Fruit fly (Drosophila melanogaster) whole organism, embryonic: ENCODE results near the gene CG8112.

Source experiments
- Aef1 ChIP-seq: fragments of 200-800 bp; sonication (Bioruptor generic); IDR thresholded peaks from 3 replicates; pipeline ENCODE4 v1.3.6; 2022; ENCODE audit warnings: missing biosample characterization, missing genetic modification characterization
- CG10462 ChIP-seq: fragments of 200-800 bp; sonication (Bioruptor generic); optimal IDR thresholded peaks from 2 replicates; lab custom pipeline; 2016; ENCODE audit warnings: missing biosample characterization, missing genetic modification characterization
- CG10959 ChIP-seq: fragments of 200-800 bp; sonication (Bioruptor generic); IDR thresholded peaks from 2 replicates; pipeline ENCODE4 v1.3.6; 2022; ENCODE audit warnings: missing biosample characterization, missing genetic modification characterization
- CG11085 ChIP-seq: fragments of 200-800 bp; sonication (Bioruptor generic); IDR thresholded peaks from 2 replicates; pipeline ENCODE4 v1.3.6; 2022; ENCODE audit warnings: missing biosample characterization, missing genetic modification characterization
- CG11247 ChIP-seq: fragments of 200-800 bp; sonication (Bioruptor generic); IDR thresholded peaks from 2 replicates; pipeline ENCODE4 v1.3.6; 2022; ENCODE audit warnings: missing biosample characterization, missing genetic modification characterization
- CG13624 ChIP-seq: fragments of 200-800 bp; sonication (Bioruptor generic); optimal IDR thresholded peaks from 2 replicates; lab custom pipeline; 2016; ENCODE audit warnings: missing biosample characterization, missing genetic modification characterization
- CG14710 ChIP-seq: fragments of 200-800 bp; sonication (Bioruptor generic); optimal IDR thresholded peaks from 3 replicates; lab custom pipeline; 2019; ENCODE audit warnings: missing biosample characterization, mild to moderate bottlenecking, missing genetic modification characterization, moderate library complexity
- CG16863 ChIP-seq: fragments of 200-800 bp; sonication (Bioruptor generic); optimal IDR thresholded peaks from 3 replicates; lab custom pipeline; 2016; ENCODE audit warnings: missing biosample characterization, missing genetic modification characterization
- CG17612 ChIP-seq: fragments of 200-800 bp; sonication (Bioruptor generic); IDR thresholded peaks from 2 replicates; pipeline ENCODE4 v1.3.6; 2022; ENCODE audit warnings: missing biosample characterization, missing genetic modification characterization
- CG1832 ChIP-seq: fragments of 200-800 bp; sonication (Bioruptor generic); optimal IDR thresholded peaks from 2 replicates; lab custom pipeline; 2017; ENCODE audit warnings: missing biosample characterization, mild to moderate bottlenecking, missing genetic modification characterization, inconsistent platforms
- CG18619 ChIP-seq: fragments of 200-800 bp; sonication (Bioruptor generic); optimal IDR thresholded peaks from 3 replicates; lab custom pipeline; 2017; ENCODE audit warnings: missing biosample characterization, mild to moderate bottlenecking, missing genetic modification characterization
- CG2116 ChIP-seq: fragments of 200-800 bp; sonication (Bioruptor generic); optimal IDR thresholded peaks from 3 replicates; lab custom pipeline; 2018; ENCODE audit warnings: missing biosample characterization, mild to moderate bottlenecking, missing genetic modification characterization
- CG2129 ChIP-seq: fragments of 200-800 bp; sonication (Bioruptor generic); IDR thresholded peaks from 2 replicates; pipeline ENCODE4 v1.3.6; 2022; ENCODE audit warnings: missing biosample characterization, missing genetic modification characterization; ENCODE audit not compliant: partially characterized antibody
- CG2875 ChIP-seq: fragments of 200-800 bp; sonication (Bioruptor generic); optimal IDR thresholded peaks from 2 replicates; lab custom pipeline; 2017; ENCODE audit warnings: missing biosample characterization, mild to moderate bottlenecking, missing genetic modification characterization, missing genetic modification reagents
- CG31441 ChIP-seq: fragments of 200-800 bp; sonication (Bioruptor generic); IDR thresholded peaks from 2 replicates; pipeline ENCODE4 v1.3.6; 2022; ENCODE audit warnings: missing biosample characterization, missing genetic modification characterization
- CG4328 ChIP-seq: fragments of 200-800 bp; sonication (Bioruptor generic); optimal IDR thresholded peaks from 3 replicates; lab custom pipeline; 2017; ENCODE audit warnings: missing biosample characterization, missing genetic modification reagents, missing genetic modification characterization
- CG6654 ChIP-seq: fragments of 200-800 bp; sonication (Bioruptor generic); optimal IDR thresholded peaks from 2 replicates; lab custom pipeline; 2017; ENCODE audit warnings: missing biosample characterization, mild to moderate bottlenecking, missing genetic modification characterization
- CG7357 ChIP-seq: fragments of 200-800 bp; sonication (Bioruptor generic); IDR thresholded peaks from 3 replicates; pipeline ENCODE4 v1.3.6; 2022; ENCODE audit warnings: missing biosample characterization, missing genetic modification characterization
- CG8388 ChIP-seq: fragments of 200-800 bp; sonication (Bioruptor generic); optimal IDR thresholded peaks from 2 replicates; lab custom pipeline; 2019; ENCODE audit warnings: missing biosample characterization, mild to moderate bottlenecking, missing genetic modification characterization, moderate library complexity
- CTCF ChIP-seq: fragments of 200-800 bp; sonication (Bioruptor generic); optimal IDR thresholded peaks from 2 replicates; lab custom pipeline; 2017; ENCODE audit warnings: missing biosample characterization, mild to moderate bottlenecking, missing genetic modification characterization, moderate library complexity
- Dek ChIP-seq: fragments of 200-800 bp; sonication (Bioruptor generic); optimal IDR thresholded peaks from 3 replicates; lab custom pipeline; 2019; ENCODE audit warnings: missing biosample characterization, mild to moderate bottlenecking, missing genetic modification characterization, moderate library complexity
- Dp ChIP-seq: fragments of 200-800 bp; sonication (Bioruptor generic); optimal IDR thresholded peaks from 2 replicates; lab custom pipeline; 2018; ENCODE audit warnings: missing biosample characterization, mild to moderate bottlenecking, missing genetic modification characterization, moderate library complexity
- E2f2 ChIP-seq: fragments of 200-800 bp; sonication (Bioruptor generic); IDR thresholded peaks from 2 replicates; pipeline ENCODE4 v1.3.6; 2022; ENCODE audit warnings: missing biosample characterization, missing genetic modification characterization
- ERR ChIP-seq: fragments of 200-800 bp; sonication (Bioruptor generic); optimal IDR thresholded peaks from 2 replicates; lab custom pipeline; 2016; ENCODE audit warnings: missing biosample characterization, missing genetic modification characterization
- Hmx ChIP-seq: fragments of 200-800 bp; sonication (Bioruptor generic); optimal IDR thresholded peaks from 2 replicates; lab custom pipeline; 2016; ENCODE audit warnings: missing biosample characterization, missing genetic modification characterization
- Hsf ChIP-seq: fragments of 200-800 bp; sonication (Bioruptor generic); optimal IDR thresholded peaks from 3 replicates; lab custom pipeline; 2016; ENCODE audit warnings: missing biosample characterization, missing genetic modification characterization
- Kr ChIP-seq: fragments of 200-800 bp; sonication (Bioruptor generic); optimal IDR thresholded peaks from 2 replicates; lab custom pipeline; 2017; ENCODE audit warnings: missing biosample characterization, mild to moderate bottlenecking, missing genetic modification characterization
- Lhr ChIP-seq: fragments of 200-800 bp; sonication (Bioruptor generic); optimal IDR thresholded peaks from 3 replicates; lab custom pipeline; 2017; ENCODE audit warnings: mild to moderate bottlenecking, missing biosample characterization, missing genetic modification reagents, missing genetic modification characterization
- NfI ChIP-seq: fragments of 200-800 bp; sonication (Bioruptor generic); optimal IDR thresholded peaks from 3 replicates; lab custom pipeline; 2018; ENCODE audit warnings: missing biosample characterization, mild to moderate bottlenecking, missing genetic modification characterization, moderate library complexity
- Pdp1 ChIP-seq, 2 experiments: fragments of 200-800 bp; sonication (Bioruptor generic); optimal IDR thresholded peaks; 3 replicates each; lab custom pipeline; 2016; ENCODE audit warnings: missing biosample characterization in 2 of 2, missing genetic modification characterization in 2 of 2, mild to moderate bottlenecking in 1 of 2, moderate library complexity in 1 of 2
- Side ChIP-seq: fragments of 200-800 bp; sonication (Bioruptor generic); optimal IDR thresholded peaks from 2 replicates; lab custom pipeline; 2016; ENCODE audit warnings: missing biosample characterization, missing genetic modification characterization
- Sox100B ChIP-seq: fragments of 200-800 bp; sonication (Bioruptor generic); optimal IDR thresholded peaks from 3 replicates; lab custom pipeline; 2018; ENCODE audit warnings: missing biosample characterization, mild to moderate bottlenecking, missing genetic modification characterization
- Sox102F ChIP-seq: fragments of 200-800 bp; sonication (Bioruptor generic); optimal IDR thresholded peaks from 2 replicates; lab custom pipeline; 2018; ENCODE audit warnings: missing biosample characterization, mild to moderate bottlenecking, missing genetic modification characterization, moderate library complexity
- Sry-δ ChIP-seq: fragments of 200-800 bp; sonication (Bioruptor generic); optimal IDR thresholded peaks from 2 replicates; lab custom pipeline; 2016; ENCODE audit warnings: missing biosample characterization, missing genetic modification characterization
- ase ChIP-seq: fragments of 200-800 bp; sonication (Bioruptor generic); IDR thresholded peaks from 3 replicates; pipeline ENCODE4 v1.3.6; 2022; ENCODE audit warnings: missing biosample characterization, missing genetic modification characterization
- danr ChIP-seq: fragments of 200-800 bp; sonication (Bioruptor generic); IDR thresholded peaks from 2 replicates; pipeline ENCODE4 v1.3.6; 2022; ENCODE audit warnings: missing biosample characterization, missing genetic modification characterization
- ind ChIP-seq: fragments of 200-800 bp; sonication (Bioruptor generic); optimal IDR thresholded peaks from 3 replicates; lab custom pipeline; 2016; ENCODE audit warnings: missing biosample characterization, missing genetic modification characterization
- nom ChIP-seq: fragments of 200-800 bp; sonication (Bioruptor generic); optimal IDR thresholded peaks from 2 replicates; lab custom pipeline; 2017; ENCODE audit warnings: missing biosample characterization, missing genetic modification characterization, mild to moderate bottlenecking, moderate library complexity, missing genetic modification reagents
- peb ChIP-seq: fragments of 200-800 bp; sonication (Bioruptor generic); IDR thresholded peaks from 2 replicates; pipeline ENCODE4 v1.3.6; 2022; ENCODE audit warnings: missing biosample characterization, missing genetic modification characterization
- pros ChIP-seq: fragments of 200-800 bp; sonication (Bioruptor generic); optimal IDR thresholded peaks from 3 replicates; lab custom pipeline; 2019; ENCODE audit warnings: missing biosample characterization, mild to moderate bottlenecking, missing genetic modification characterization, moderate library complexity
- run ChIP-seq: fragments of 200-800 bp; sonication (Bioruptor generic); optimal IDR thresholded peaks from 3 replicates; lab custom pipeline; 2018; ENCODE audit warnings: missing biosample characterization, mild to moderate bottlenecking, missing genetic modification characterization
- scrt ChIP-seq: fragments of 200-800 bp; sonication (Bioruptor generic); optimal IDR thresholded peaks from 2 replicates; lab custom pipeline; 2018; ENCODE audit warnings: missing biosample characterization, mild to moderate bottlenecking, missing genetic modification characterization, moderate library complexity
- slbo ChIP-seq: fragments of 200-800 bp; sonication (Bioruptor generic); IDR thresholded peaks from 2 replicates; pipeline ENCODE4 v1.3.6; 2022; ENCODE audit warnings: missing biosample characterization, missing genetic modification characterization
- slou ChIP-seq: fragments of 200-800 bp; sonication (Bioruptor generic); optimal IDR thresholded peaks from 3 replicates; lab custom pipeline; 2016; ENCODE audit warnings: missing biosample characterization, missing genetic modification characterization
- sqz ChIP-seq: fragments of 200-800 bp; sonication (Bioruptor generic); optimal IDR thresholded peaks from 3 replicates; lab custom pipeline; 2018; ENCODE audit warnings: missing biosample characterization, mild to moderate bottlenecking, missing genetic modification characterization
- tap ChIP-seq: fragments of 200-800 bp; optimal IDR thresholded peaks from 3 replicates; lab custom pipeline; 2019; ENCODE audit warnings: missing biosample characterization, mild to moderate bottlenecking, missing genetic modification characterization, moderate library complexity
- tna ChIP-seq: fragments of 200-800 bp; sonication (Bioruptor generic); IDR thresholded peaks from 2 replicates; pipeline ENCODE4 v1.3.6; 2022; ENCODE audit warnings: missing biosample characterization, missing genetic modification characterization; ENCODE audit not compliant: partially characterized antibody
- trem ChIP-seq: fragments of 200-800 bp; optimal IDR thresholded peaks from 3 replicates; lab custom pipeline; 2019; ENCODE audit warnings: missing biosample characterization, mild to moderate bottlenecking, missing genetic modification characterization, moderate library complexity
- wek ChIP-seq: fragments of 200-800 bp; sonication (Bioruptor generic); optimal IDR thresholded peaks from 3 replicates; lab custom pipeline; 2018; ENCODE audit warnings: missing biosample characterization, mild to moderate bottlenecking, missing genetic modification characterization, moderate library complexity
- zfh2 ChIP-seq: fragments of 200-800 bp; sonication (Bioruptor generic); optimal IDR thresholded peaks from 2 replicates; lab custom pipeline; 2016; ENCODE audit warnings: missing biosample characterization, missing genetic modification characterization

CG8112 gene

dm6 chr3R:8747134-8747870 is 34.6 kb downstream of the CG8112 start, which contains the start of the genes CG9801 and Nasp (continued):
- TF ChIP-seq CG14710 (tag; lab: Kevin White, UChicago) (peak; percentile 67), CG18619 (GFP tag; lab: Kevin White, UChicago) (no peak), slou (no peak), Kr (no peak), trem (tag; lab: Kevin White, UChicago) (peak; percentile 100), CG10959 (GFP tag; lab: Robert Waterston, UW) (no peak), Dp (GFP tag; lab: Kevin White, UChicago) (peak; percentile 82), Pdp1 (GFP tag; optimal IDR thresholded peaks at IDR 0.05; lab: Kevin White, UChicago) (peak in 1 of 2 experiments; percentile 29), Dek (tag; lab: Kevin White, UChicago) (peak; percentile 8), danr (no peak), tna (peak; percentile 57), ERR (GFP tag; lab: Kevin White, UChicago) (peak; percentile 7), Hmx (GFP tag; lab: Kevin White, UChicago) (no peak), Lhr (GFP tag; lab: Kevin White, UChicago) (peak; percentile 88), E2f2 (GFP tag; lab: Robert Waterston, UW) (peak; percentile 88), CG11085 (no peak), Sox102F (GFP tag; lab: Kevin White, UChicago) (no peak), slbo (GFP tag; lab: Robert Waterston, UW) (peak; percentile 31; the same call in 1 of the 2 replicates), run (tag; lab: Kevin White, UChicago) (peak; percentile 41), CG2116 (peak; percentile 83), CG2129 (GFP tag; lab: Robert Waterston, UW) (no peak), CG7357 (GFP tag; lab: Robert Waterston, UW) (no peak), Hsf (GFP tag; lab: Kevin White, UChicago) (peak; percentile 23), ase (GFP tag; lab: Robert Waterston, UW) (0 out of 3 replicates have a peak, but pooled peaks have one; percentile 9), CG4328 (GFP tag; lab: Kevin White, UChicago) (no peak), CG10462 (GFP tag; lab: Kevin White, UChicago) (no peak), CG13624 (GFP tag; lab: Kevin White, UChicago) (peak; percentile 39), CG8388 (GFP tag; lab: Kevin White, UChicago) (no peak), CG11247 (GFP tag; lab: Robert Waterston, UW) (peak; percentile 45; the same call in 1 of the 2 replicates), tap (tag; lab: Kevin White, UChicago) (no peak), CG17612 (no peak), sqz (GFP tag; lab: Kevin White, UChicago) (no peak), zfh2 (peak; percentile 28), peb (GFP tag; lab: Robert Waterston, UW) (0 out of 2 replicates have a peak, but pooled peaks have one; percentile 30), CTCF (GFP tag; lab: Kevin White, UChicago) (peak; percentile 67), CG2875 (no peak), Side (GFP tag; lab: Kevin White, UChicago) (no peak), Sox100B (no peak), Aef1 (GFP tag; lab: Robert Waterston, UW) (no peak), ind (GFP tag; lab: Kevin White, UChicago) (peak; percentile 19), CG16863 (GFP tag; lab: Kevin White, UChicago) (no peak), CG1832 (GFP tag; lab: Kevin White, UChicago) (no peak), wek (GFP tag; lab: Kevin White, UChicago) (peak; percentile 16), CG31441 (GFP tag; lab: Robert Waterston, UW) (peak; percentile 20; the same call in 1 of the 2 replicates), pros (GFP tag; lab: Kevin White, UChicago) (peak; percentile 2), NfI (GFP tag; lab: Kevin White, UChicago) (peak; percentile 39), nom (GFP tag; lab: Kevin White, UChicago) (no peak), scrt (GFP tag; lab: Kevin White, UChicago) (no peak), Sry-δ (GFP tag; lab: Kevin White, UChicago) (peak; percentile 83), CG6654 (GFP tag; lab: Kevin White, UChicago) (no peak)
